Fruit fly (Drosophila melanogaster): ENCODE results near the gene Nek2.
A peak's percentile ranks its signal among the peaks of the same experiment; 100 is the strongest.

Nek2 gene

DNA sequence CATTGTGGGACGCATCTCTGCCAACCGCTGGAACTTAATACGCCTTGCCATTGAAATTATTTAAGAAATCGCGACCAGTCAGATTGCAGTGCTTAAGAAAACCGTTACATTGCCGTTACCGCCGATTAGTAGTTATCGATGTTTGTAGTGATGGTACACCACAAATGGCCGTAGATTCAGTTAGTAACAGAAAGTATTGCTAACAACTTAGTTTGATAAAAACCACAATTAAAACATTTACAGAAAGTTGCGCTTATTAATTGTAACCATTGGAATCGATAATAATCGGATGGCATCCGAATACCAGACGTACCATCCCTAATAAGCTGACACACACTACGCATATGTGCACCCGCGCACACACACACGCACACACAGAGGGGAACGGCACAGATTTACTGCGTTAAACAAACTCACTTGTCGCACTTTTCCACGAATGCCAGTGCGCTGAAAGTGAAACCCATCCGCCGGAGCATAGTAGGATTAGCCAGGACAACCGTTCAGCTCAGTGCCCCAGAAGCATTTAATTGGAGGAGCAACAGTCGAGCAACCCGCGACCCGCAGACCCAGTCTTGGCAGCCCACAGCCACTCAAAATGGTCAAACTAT lies 28.7 kb upstream of the Nek2 start, which contains the start of the genes hdm and Ykt6 (continued):
- no peak for TF ChIP-seq sqz (GFP tag; optimal IDR thresholded peaks at IDR 0.05)
- peak; percentile 68 for TF ChIP-seq CG10462 (GFP tag; optimal IDR thresholded peaks at IDR 0.05)
- TF ChIP-seq cad (GFP tag; optimal IDR thresholded peaks at IDR 0.05) = no peak
- peak; percentile 38 for TF ChIP-seq luna (GFP tag; optimal IDR thresholded peaks at IDR 0.05)
- peak; percentile 69 for TF ChIP-seq Atf3 (GFP tag; optimal IDR thresholded peaks at IDR 0.05)
- TF ChIP-seq otp (GFP tag; IDR thresholded peaks at IDR 0.05) = peak; percentile 80
- peak; percentile 43 for TF ChIP-seq nerfin-1 (tag; optimal IDR thresholded peaks at IDR 0.05)
- no peak for TF ChIP-seq Meics (GFP tag; optimal IDR thresholded peaks at IDR 0.05)
- peak; percentile 82 for TF ChIP-seq ranshi (GFP tag; IDR thresholded peaks at IDR 0.05)
- TF ChIP-seq CG1603 (tag; optimal IDR thresholded peaks at IDR 0.05) = peak; percentile 91
- peak; percentile 77 for TF ChIP-seq CHES-1-like (GFP tag; optimal IDR thresholded peaks at IDR 0.05)
- peak; percentile 87; the same call in 3 of the 4 replicates for TF ChIP-seq chinmo (GFP tag; IDR thresholded peaks at IDR 0.05; ENCODE audit: partially characterized antibody)
- TF ChIP-seq CG4282 (GFP tag; optimal IDR thresholded peaks at IDR 0.05) = peak; percentile 70
- TF ChIP-seq CG10959 (GFP tag; IDR thresholded peaks at IDR 0.05) = peak; percentile 74
- peak; percentile 61 for TF ChIP-seq Nf-YC (tag; optimal IDR thresholded peaks at IDR 0.05)
- TF ChIP-seq CG14050 (GFP tag; IDR thresholded peaks at IDR 0.05) = peak; percentile 75
- TF ChIP-seq Myb (GFP tag; optimal IDR thresholded peaks at IDR 0.05) = peak; percentile 98
- peak; percentile 85 for TF ChIP-seq ewg (GFP tag; optimal IDR thresholded peaks at IDR 0.05)
- TF ChIP-seq Neu2 (GFP tag; optimal IDR thresholded peaks at IDR 0.05; ENCODE audit: borderline replicate concordance) = peak; percentile 97
- peak; percentile 93 for TF ChIP-seq CG2129 (GFP tag; IDR thresholded peaks at IDR 0.05; ENCODE audit: partially characterized antibody)
- TF ChIP-seq CG6272 (GFP tag; IDR thresholded peaks at IDR 0.05) = peak; percentile 85
- TF ChIP-seq unpg (GFP tag; optimal IDR thresholded peaks at IDR 0.05) = no peak
- peak; percentile 91 for TF ChIP-seq CG6791 (GFP tag; IDR thresholded peaks at IDR 0.05; ENCODE audit: partially characterized antibody)
- peak; percentile 74; the same call in 1 of the 2 replicates for TF ChIP-seq Awh (GFP tag; IDR thresholded peaks at IDR 0.05)
- TF ChIP-seq CG15269 (tag; optimal IDR thresholded peaks at IDR 0.05) = no peak
- TF ChIP-seq Mes4 (GFP tag; optimal IDR thresholded peaks at IDR 0.05) = peak; percentile 61
- peak in 1 of 2 experiments; percentile 45 for TF ChIP-seq insv (GFP tag; optimal IDR thresholded peaks at IDR 0.05)
- no peak; the same call in 1 of the 2 replicates for TF ChIP-seq CG31441 (GFP tag; IDR thresholded peaks at IDR 0.05)
- peak; percentile 95 for TF ChIP-seq Bgb (GFP tag; IDR thresholded peaks at IDR 0.05; ENCODE audit: partially characterized antibody)
- peak; percentile 77; the same call in 1 of the 2 replicates for TF ChIP-seq CG4730 (GFP tag; IDR thresholded peaks at IDR 0.05)
- peak; percentile 78 for TF ChIP-seq CoRest (tag; optimal IDR thresholded peaks at IDR 0.05)
- TF ChIP-seq MTF-1 (GFP tag; optimal IDR thresholded peaks at IDR 0.05; ENCODE audit: borderline replicate concordance) = no peak
- TF ChIP-seq CG11247 (GFP tag; IDR thresholded peaks at IDR 0.05) = peak; percentile 86
- peak; percentile 83 for TF ChIP-seq shn (GFP tag; optimal IDR thresholded peaks at IDR 0.05)
- no peak for TF ChIP-seq CG4707 (GFP tag; optimal IDR thresholded peaks at IDR 0.05)
- TF ChIP-seq CG18011 (GFP tag; optimal IDR thresholded peaks at IDR 0.05) = peak; percentile 61
- no peak for TF ChIP-seq Dfd (GFP tag; optimal IDR thresholded peaks at IDR 0.05)
- TF ChIP-seq CG12744 (GFP tag; optimal IDR thresholded peaks at IDR 0.05) = peak; percentile 58
- peak; percentile 72 for TF ChIP-seq CG9817 (tag; optimal IDR thresholded peaks at IDR 0.05)
- TF ChIP-seq NC2α (GFP tag; optimal IDR thresholded peaks at IDR 0.05) = peak; percentile 51
- peak; percentile 34 for TF ChIP-seq trh (GFP tag; optimal IDR thresholded peaks at IDR 0.05)
- TF ChIP-seq Pdp1 (GFP tag; optimal IDR thresholded peaks at IDR 0.05) = peak; percentile 78 to 80
- 0 out of 3 replicates have a peak, but pooled peaks have one; percentile 20 for TF ChIP-seq jigr1 (GFP tag; IDR thresholded peaks at IDR 0.05)
- TF ChIP-seq sim (GFP tag; IDR thresholded peaks at IDR 0.05) = peak; percentile 73
- TF ChIP-seq CG13287 (GFP tag; IDR thresholded peaks at IDR 0.05; ENCODE audit: partially characterized antibody) = peak; percentile 98
- peak; percentile 71 for TF ChIP-seq CG10654 (GFP tag; optimal IDR thresholded peaks at IDR 0.05)
- TF ChIP-seq Dad (GFP tag; optimal IDR thresholded peaks at IDR 0.05) = peak; percentile 72
- peak; percentile 73; the same call in 1 of the 3 replicates for TF ChIP-seq CG6175 (GFP tag; IDR thresholded peaks at IDR 0.05)
- TF ChIP-seq disco-r (GFP tag; optimal IDR thresholded peaks at IDR 0.05) = peak; percentile 41

Data from whole organism, embryonic.